Fruit fly (Drosophila melanogaster) whole organism, pupa: Measurements from ENCODE around the gene CG7523.

Source experiments
- CG10348 ChIP-seq: fragments of 200-800 bp; sonication (Bioruptor generic); IDR thresholded peaks from 2 replicates; pipeline ENCODE4 v1.3.6; 2022; ENCODE audit warnings: missing biosample characterization, missing genetic modification characterization
- CG12605 ChIP-seq: fragments of 200-800 bp; sonication (Bioruptor generic); IDR thresholded peaks from 2 replicates; pipeline ENCODE4 v1.3.6; 2022; ENCODE audit warnings: missing biosample characterization, missing genetic modification characterization
- CG14655 ChIP-seq: fragments of 200-800 bp; sonication (Bioruptor generic); optimal IDR thresholded peaks from 3 replicates; lab custom pipeline; 2017; ENCODE audit warnings: mild to moderate bottlenecking, missing biosample characterization, missing genetic modification reagents, missing genetic modification characterization
- CG8159 ChIP-seq: fragments of 200-800 bp; sonication (Bioruptor generic); optimal IDR thresholded peaks from 3 replicates; lab custom pipeline; 2018; ENCODE audit warnings: missing biosample characterization, mild to moderate bottlenecking, missing genetic modification characterization, moderate library complexity
- CG8301 ChIP-seq: fragments of 200-800 bp; sonication (Bioruptor generic); optimal IDR thresholded peaks from 2 replicates; lab custom pipeline; 2018; ENCODE audit warnings: missing biosample characterization, mild to moderate bottlenecking, missing genetic modification characterization
- CG9948 ChIP-seq: fragments of 200-800 bp; sonication (Bioruptor generic); optimal IDR thresholded peaks from 2 replicates; lab custom pipeline; 2018; ENCODE audit warnings: missing biosample characterization, mild to moderate bottlenecking, missing genetic modification characterization, moderate library complexity
- EcR ChIP-seq: fragments of 200-800 bp; sonication (Bioruptor generic); optimal IDR thresholded peaks from 3 replicates; lab custom pipeline; 2019; ENCODE audit warnings: missing biosample characterization, missing genetic modification characterization, mild to moderate bottlenecking, moderate library complexity, missing genetic modification reagents
- Ets98B ChIP-seq: fragments of 200-800 bp; sonication (Bioruptor generic); IDR thresholded peaks from 2 replicates; pipeline ENCODE4 v1.3.6; 2022; ENCODE audit warnings: missing biosample characterization, missing genetic modification characterization
- Pif1A ChIP-seq: fragments of 200-800 bp; sonication (Bioruptor generic); optimal IDR thresholded peaks from 3 replicates; lab custom pipeline; 2016; ENCODE audit warnings: missing biosample characterization, missing genetic modification characterization
- Pif1B ChIP-seq: fragments of 200-800 bp; sonication (Bioruptor generic); optimal IDR thresholded peaks from 3 replicates; lab custom pipeline; 2016; ENCODE audit warnings: missing biosample characterization, missing genetic modification characterization
- Snoo ChIP-seq: fragments of 200-800 bp; sonication (Bioruptor generic); optimal IDR thresholded peaks from 3 replicates; lab custom pipeline; 2017; ENCODE audit warnings: missing biosample characterization, mild to moderate bottlenecking, missing genetic modification characterization, inconsistent platforms
- fd96Ca ChIP-seq: fragments of 200-800 bp; sonication (Bioruptor generic); IDR thresholded peaks from 3 replicates; pipeline ENCODE4 v1.3.6; 2022; ENCODE audit warnings: missing biosample characterization, missing genetic modification characterization
- gl ChIP-seq: fragments of 200-800 bp; sonication (Bioruptor generic); optimal IDR thresholded peaks from 2 replicates; lab custom pipeline; 2018; ENCODE audit warnings: missing biosample characterization, mild to moderate bottlenecking, missing genetic modification characterization
- rn ChIP-seq: fragments of 200-800 bp; sonication (Bioruptor generic); IDR thresholded peaks from 2 replicates; pipeline ENCODE4 v1.3.6; 2022; ENCODE audit warnings: missing biosample characterization, missing genetic modification characterization

DNA sequence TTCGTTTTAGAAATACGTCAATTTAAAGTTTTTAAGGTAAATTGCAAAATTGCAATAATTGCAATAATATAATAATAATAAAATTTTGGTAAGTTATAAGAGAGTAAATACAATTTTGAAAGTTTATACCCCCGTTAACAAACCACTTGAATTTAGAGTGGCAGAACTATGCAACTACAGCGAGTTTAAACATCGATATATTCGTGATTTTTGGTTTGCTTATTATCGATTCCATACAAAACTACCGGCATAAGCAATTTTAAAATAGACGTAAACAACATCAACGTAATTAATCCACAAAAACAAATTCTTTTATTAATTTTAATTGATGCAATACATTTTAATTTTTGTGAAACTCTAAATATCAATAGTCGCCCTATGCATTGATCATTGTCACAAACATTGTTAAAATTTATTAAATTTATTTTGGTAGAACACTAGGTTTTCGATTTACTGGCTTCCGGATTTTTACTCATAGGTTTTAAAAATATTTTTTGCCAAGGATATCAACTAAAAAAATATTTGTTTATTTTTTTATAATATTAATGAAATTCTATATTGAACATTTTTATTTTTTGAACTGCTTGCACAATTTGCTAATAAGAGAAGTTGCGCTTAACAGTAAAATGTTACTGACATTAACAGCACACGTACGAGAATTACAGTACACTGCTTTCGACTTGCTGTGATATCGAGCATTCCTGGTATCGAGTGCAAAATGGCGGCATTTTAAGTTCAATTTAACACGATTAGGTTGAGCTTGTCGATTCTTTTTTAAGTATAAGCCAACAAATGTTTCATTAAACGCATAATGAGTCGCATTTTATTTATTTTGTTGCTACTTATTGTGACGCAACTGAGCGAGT is 48.3 kb upstream of the CG7523 start, which contains the start of gene Pxt:
- no peak for TF ChIP-seq gl (tag; lab: Kevin White, UChicago)
- TF ChIP-seq CG14655 (GFP tag; lab: Kevin White, UChicago) = no peak
- no peak for TF ChIP-seq Pif1A (GFP tag; lab: Kevin White, UChicago)
- TF ChIP-seq CG9948 (tag; lab: Kevin White, UChicago) = no peak
- TF ChIP-seq Ets98B = no peak
- no peak for TF ChIP-seq CG10348 (GFP tag; lab: Robert Waterston, UW)
- TF ChIP-seq Pif1B = peak; percentile 17
- no peak for TF ChIP-seq EcR (GFP tag; lab: Kevin White, UChicago)
- no peak for TF ChIP-seq CG8159
- TF ChIP-seq Snoo (tag; lab: Kevin White, UChicago) = no peak
- no peak for TF ChIP-seq rn (GFP tag; lab: Robert Waterston, UW)
- TF ChIP-seq CG12605 (GFP tag; lab: Robert Waterston, UW) = no peak
- no peak for TF ChIP-seq fd96Ca (GFP tag; lab: Robert Waterston, UW)
- no peak for TF ChIP-seq CG8301 (tag; lab: Kevin White, UChicago)
